Worm (Caenorhabditis elegans) whole organism, early embryonic: ENCODE measurements around the gene F33E11.2.
A peak's percentile ranks its signal among the peaks of the same experiment; 100 is the strongest.

Experiments
- B0310.2 ChIP-seq: sonication (generic microtip); optimal IDR thresholded peaks from 2 replicates; lab custom pipeline; 2016; ENCODE audit warnings: mild to moderate bottlenecking, missing genetic modification characterization, missing compliant biosample characterization
- ceh-36 ChIP-seq: sonication (generic microtip); optimal IDR thresholded peaks from 2 replicates; lab custom pipeline; 2016; ENCODE audit warnings: missing genetic modification characterization, inconsistent platforms, missing compliant biosample characterization

ce11 chrV:248636-249035, 49.1 kb upstream of the F33E11.2 start:
- no peak for TF ChIP-seq B0310.2 (tag; lab: Kevin White, UChicago)
- peak; percentile 55 for TF ChIP-seq ceh-36 (tag; lab: Kevin White, UChicago)
